Worm (Caenorhabditis elegans): ENCODE results near the gene T06D4.2.

Gene T06D4.2

DNA sequence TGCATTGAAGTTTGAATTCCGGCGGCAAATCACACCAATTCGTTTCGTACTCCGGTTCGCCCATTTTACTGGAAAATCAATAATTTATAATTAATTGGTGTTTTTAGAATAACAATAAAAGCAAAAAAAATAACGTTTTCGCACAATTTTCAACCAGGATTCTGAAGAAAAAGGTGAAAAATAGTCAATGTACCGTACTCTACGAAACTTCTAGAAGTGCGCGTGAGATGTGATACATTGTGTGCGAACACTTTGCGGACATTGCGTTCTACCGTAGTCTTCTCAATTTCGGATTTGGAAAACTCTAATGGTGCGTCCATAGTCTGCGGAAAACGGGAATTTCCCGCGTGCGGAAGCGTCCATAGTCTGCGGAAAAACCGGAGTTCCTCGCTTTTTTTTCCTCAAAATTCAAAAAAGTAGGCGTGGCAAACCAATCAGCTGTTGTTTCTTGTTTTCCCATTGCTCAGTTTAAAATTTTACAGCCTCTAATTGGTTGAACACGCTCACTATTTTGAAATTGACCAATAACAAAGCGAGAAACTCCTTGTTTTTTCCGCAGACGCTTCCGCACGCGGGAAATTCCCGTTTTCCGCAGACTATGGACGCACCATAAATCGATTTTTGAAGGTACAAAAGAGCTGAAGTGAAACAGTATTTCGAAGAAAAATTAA is 37.6 kb downstream of the T06D4.2 start, which contains the start of the genes F14D2.14 and bath-29:
Gene F14D2.14, minus strand, starts transcription at position 51 of the 671 bp plus-strand sequence.
Gene bath-29, plus strand, starts transcription at position 621 of the 671 bp plus-strand sequence.
- TF ChIP-seq sox-2 (GFP tag; IDR thresholded peaks at IDR 0.05) (no peak), syd-9 (tag; optimal IDR thresholded peaks at IDR 0.05) (no peak), fkh-10 (GFP tag; optimal IDR thresholded peaks at IDR 0.05) (no peak), ceh-14 (tag; optimal IDR thresholded peaks at IDR 0.05) (no peak), unc-42 (tag; optimal IDR thresholded peaks at IDR 0.05) (no peak), hlh-8 (tag; optimal IDR thresholded peaks at IDR 0.05) (no peak), gmeb-2 (tag; optimal IDR thresholded peaks at IDR 0.05) (no peak), C38D4.7 (GFP tag; optimal IDR thresholded peaks at IDR 0.05) (no peak), madf-2 (tag; optimal IDR thresholded peaks at IDR 0.05) (no peak), ceh-24 (tag; optimal IDR thresholded peaks at IDR 0.05) (no peak), ceh-22 (tag; optimal IDR thresholded peaks at IDR 0.05) (no peak), ceh-18 (tag; optimal IDR thresholded peaks at IDR 0.05) (no peak), C08G9.2 (tag; optimal IDR thresholded peaks at IDR 0.05) (no peak)

DNA sequence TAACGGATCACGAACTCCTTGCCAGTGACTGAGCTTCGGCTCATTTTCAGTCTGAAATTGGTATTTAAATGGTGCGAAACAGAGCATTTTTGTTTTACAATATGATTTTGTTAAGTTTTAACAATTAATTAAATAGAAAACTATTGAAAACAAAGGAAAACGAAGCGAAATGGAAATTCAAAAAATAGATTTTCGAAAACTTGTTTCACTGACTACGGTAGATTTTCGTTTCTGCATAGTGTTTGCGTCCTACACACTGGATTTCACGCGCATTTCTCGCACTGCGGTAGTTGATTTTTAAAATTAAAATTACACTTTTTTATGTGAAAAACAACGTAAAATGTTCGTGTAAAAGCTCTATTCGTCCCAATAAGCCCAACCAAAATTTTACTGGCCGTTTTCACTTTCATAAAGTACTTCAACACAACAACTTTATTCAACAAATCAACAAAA is 39.4 kb downstream of the T06D4.2 start, which contains the start of gene bath-30:
Gene bath-30, minus strand, starts transcription at position 51 of the 453 bp plus-strand sequence.
- no peak for TF ChIP-seq syd-9 (tag; optimal IDR thresholded peaks at IDR 0.05)
- TF ChIP-seq K09A11.1 (tag; optimal IDR thresholded peaks at IDR 0.05; ENCODE audit: insufficient read depth), result no peak
- TF ChIP-seq hlh-15 (tag; optimal IDR thresholded peaks at IDR 0.05), result no peak
- no peak for TF ChIP-seq pros-1 (tag; optimal IDR thresholded peaks at IDR 0.05)
- no peak for TF ChIP-seq rnt-1 (tag; optimal IDR thresholded peaks at IDR 0.05)
- no peak for TF ChIP-seq pax-1 (tag; optimal IDR thresholded peaks at IDR 0.05)
- no peak for TF ChIP-seq fkh-6 (tag; optimal IDR thresholded peaks at IDR 0.05)
- TF ChIP-seq ceh-2 (tag; optimal IDR thresholded peaks at IDR 0.05), result no peak
- no peak for TF ChIP-seq ttx-3 (tag; optimal IDR thresholded peaks at IDR 0.05)
- TF ChIP-seq ceh-31 (tag; optimal IDR thresholded peaks at IDR 0.05), result no peak
- no peak for TF ChIP-seq elt-4 (tag; optimal IDR thresholded peaks at IDR 0.05)
- no peak for TF ChIP-seq ceh-34 (tag; optimal IDR thresholded peaks at IDR 0.05)
- no peak for TF ChIP-seq odd-2 (tag; optimal IDR thresholded peaks at IDR 0.05)
- TF ChIP-seq sdc-2 (tag; optimal IDR thresholded peaks at IDR 0.05), result no peak

- TF ChIP-seq dve-1 (tag; optimal IDR thresholded peaks at IDR 0.05) (no peak), C08G9.2 (tag; optimal IDR thresholded peaks at IDR 0.05) (no peak), ttx-3 (tag; optimal IDR thresholded peaks at IDR 0.05) (no peak), npax-4 (tag; optimal IDR thresholded peaks at IDR 0.05) (no peak), K09A11.1 (tag; optimal IDR thresholded peaks at IDR 0.05; ENCODE audit: insufficient read depth) (no peak)
Measured at ce11 chrII:3344917-3345316, 40.8 kb downstream of the T06D4.2 start, which contains the start of gene bath-28. Gene bath-28 (minus strand): TSS chrII:3344967.

DNA sequence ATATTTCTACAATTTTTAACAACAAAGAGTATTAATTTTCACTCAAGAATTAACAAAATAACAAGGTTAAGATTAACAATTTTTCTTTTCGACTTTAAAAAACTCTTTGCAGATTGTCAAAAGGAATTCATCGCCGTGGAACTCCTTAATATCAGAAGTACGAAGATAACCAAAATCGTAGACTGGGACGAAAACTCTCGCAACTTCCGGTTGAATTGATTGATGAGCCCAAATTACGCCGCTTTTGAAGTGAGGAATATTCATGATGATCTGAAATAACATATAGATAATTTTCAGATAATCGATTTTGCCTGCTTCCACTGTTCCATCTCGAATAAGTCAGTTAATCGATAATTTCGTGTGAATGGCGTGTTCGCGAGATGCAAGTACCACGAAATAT is 42.0 kb downstream of the T06D4.2 start, which contains the start of gene F14D2.15:
Gene F14D2.15, minus strand, starts transcription at position 101 of the 400 bp plus-strand sequence.
- TF ChIP-seq ama-1 (optimal IDR thresholded peaks at IDR 0.05), result no peak
- TF ChIP-seq fax-1 (tag; optimal IDR thresholded peaks at IDR 0.05), result no peak
- no peak for TF ChIP-seq fkh-6 (tag; optimal IDR thresholded peaks at IDR 0.05)
- TF ChIP-seq pqm-1 (tag; optimal IDR thresholded peaks at IDR 0.05), result no peak
- no peak for TF ChIP-seq hlh-8 (tag; optimal IDR thresholded peaks at IDR 0.05)
- TF ChIP-seq ets-4 (tag; optimal IDR thresholded peaks at IDR 0.05), result no peak
- no peak for TF ChIP-seq ceh-48 (tag; optimal IDR thresholded peaks at IDR 0.05)
- TF ChIP-seq K02D7.2 (tag; optimal IDR thresholded peaks at IDR 0.05), result no peak
- TF ChIP-seq ceh-14 (tag; optimal IDR thresholded peaks at IDR 0.05), result no peak
- no peak for TF ChIP-seq lim-6 (tag; optimal IDR thresholded peaks at IDR 0.05)
- TF ChIP-seq unc-42 (tag; optimal IDR thresholded peaks at IDR 0.05), result no peak
- no peak for TF ChIP-seq fkh-10 (GFP tag; optimal IDR thresholded peaks at IDR 0.05)
- no peak for TF ChIP-seq nhr-11 (tag; optimal IDR thresholded peaks at IDR 0.05)
- no peak for TF ChIP-seq hlh-30 (tag; optimal IDR thresholded peaks at IDR 0.05; ENCODE audit: insufficient read depth)
- no peak for TF ChIP-seq ref-2 (tag; optimal IDR thresholded peaks at IDR 0.05)
